Worm (Caenorhabditis elegans) whole organism, mixed stage, embryonic: ENCODE measurements around the gene F21C10.9.

ENCODE experiments used
- mab-5 ChIP-seq: fragments of 150-350 bp; optimal IDR thresholded peaks from 2 replicates; lab custom pipeline; 2014; ENCODE audit warnings: missing biosample characterization, missing genetic modification characterization
- nhr-28 ChIP-seq: fragments of 150-350 bp; optimal IDR thresholded peaks from 2 replicates; lab custom pipeline; 2014; ENCODE audit warnings: missing biosample characterization, missing genetic modification characterization
- unc-62 ChIP-seq: fragments of 150-350 bp; optimal IDR thresholded peaks from 2 replicates; lab custom pipeline; 2014; ENCODE audit warnings: missing biosample characterization, missing genetic modification reagents, missing genetic modification characterization

DNA sequence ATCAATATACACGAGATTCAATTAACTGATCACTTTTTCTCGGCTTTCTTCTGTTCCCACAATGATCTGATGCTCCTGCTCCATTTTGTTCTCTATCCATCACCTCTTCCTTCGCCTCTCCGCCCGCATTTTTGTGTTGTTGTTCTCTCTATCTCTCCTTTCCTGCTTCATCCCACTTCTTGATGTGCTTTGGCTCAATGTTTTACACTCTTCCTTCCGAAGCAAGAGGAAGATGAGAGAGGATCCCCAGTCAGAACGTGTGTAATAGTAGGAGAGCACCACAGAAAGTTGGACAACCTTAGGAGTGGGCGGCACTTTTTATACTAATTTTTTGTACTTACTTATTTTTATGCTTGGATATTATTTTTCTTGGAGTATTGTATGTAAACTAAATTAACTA, 13.5 kb upstream of the F21C10.9 start:
- TF ChIP-seq nhr-28 (tag; lab: Kevin White, UChicago) (no peak), unc-62 (GFP tag; lab: Kevin White, UChicago) (no peak), mab-5 (tag; lab: Kevin White, UChicago) (no peak)
